Fruit fly (Drosophila melanogaster) whole organism, embryonic: Measurements from ENCODE around the gene CG34342.
A peak's percentile ranks its signal among the peaks of the same experiment; 100 is the strongest.

Source experiments
- B-H1 ChIP-seq: fragments of 200-800 bp; sonication (Bioruptor generic); IDR thresholded peaks from 3 replicates; pipeline ENCODE4 v1.3.6; 2022; ENCODE audit warnings: missing biosample characterization, missing genetic modification characterization
- CG11247 ChIP-seq: fragments of 200-800 bp; sonication (Bioruptor generic); IDR thresholded peaks from 2 replicates; pipeline ENCODE4 v1.3.6; 2022; ENCODE audit warnings: missing biosample characterization, missing genetic modification characterization
- CG12104 ChIP-seq: fragments of 200-800 bp; sonication (Bioruptor generic); optimal IDR thresholded peaks from 3 replicates; lab custom pipeline; 2016; ENCODE audit warnings: missing biosample characterization, missing genetic modification characterization
- CG12769 ChIP-seq: fragments of 200-800 bp; sonication (Bioruptor generic); optimal IDR thresholded peaks from 2 replicates; lab custom pipeline; 2019; ENCODE audit warnings: missing biosample characterization, mild to moderate bottlenecking, missing genetic modification characterization, moderate library complexity
- CG13287 ChIP-seq: fragments of 200-800 bp; sonication (Bioruptor generic); IDR thresholded peaks from 2 replicates; pipeline ENCODE4 v1.3.6; 2022; ENCODE audit warnings: missing biosample characterization, missing genetic modification characterization; ENCODE audit not compliant: partially characterized antibody
- CG13624 ChIP-seq: fragments of 200-800 bp; sonication (Bioruptor generic); optimal IDR thresholded peaks from 2 replicates; lab custom pipeline; 2016; ENCODE audit warnings: missing biosample characterization, missing genetic modification characterization
- CG13894 ChIP-seq: fragments of 200-800 bp; sonication (Bioruptor generic); optimal IDR thresholded peaks from 3 replicates; lab custom pipeline; 2018; ENCODE audit warnings: missing biosample characterization, mild to moderate bottlenecking, missing genetic modification characterization, moderate library complexity
- CG17186 ChIP-seq: fragments of 200-800 bp; sonication (Bioruptor generic); optimal IDR thresholded peaks from 3 replicates; lab custom pipeline; 2017; ENCODE audit warnings: missing biosample characterization, missing genetic modification reagents, missing genetic modification characterization
- CG2712 ChIP-seq: fragments of 200-800 bp; optimal IDR thresholded peaks from 3 replicates; lab custom pipeline; 2019; ENCODE audit warnings: missing biosample characterization, mild to moderate bottlenecking, missing genetic modification characterization, moderate library complexity
- CG3163 ChIP-seq: fragments of 200-800 bp; sonication (Bioruptor generic); optimal IDR thresholded peaks from 3 replicates; lab custom pipeline; 2016; ENCODE audit warnings: missing biosample characterization, missing genetic modification characterization
- CG42726 ChIP-seq: fragments of 200-800 bp; sonication (Bioruptor generic); IDR thresholded peaks from 2 replicates; pipeline ENCODE4 v1.3.6; 2022; ENCODE audit warnings: missing biosample characterization, missing genetic modification characterization; ENCODE audit not compliant: partially characterized antibody
- CG43689 ChIP-seq: fragments of 200-800 bp; sonication (Bioruptor generic); IDR thresholded peaks from 2 replicates; pipeline ENCODE4 v1.3.6; 2022; ENCODE audit warnings: missing biosample characterization, missing genetic modification characterization
- CG4820 ChIP-seq: fragments of 200-800 bp; sonication (Bioruptor generic); optimal IDR thresholded peaks from 3 replicates; lab custom pipeline; 2016; ENCODE audit warnings: missing biosample characterization, missing genetic modification characterization
- CG7372 ChIP-seq: fragments of 200-800 bp; sonication (Bioruptor generic); IDR thresholded peaks from 2 replicates; pipeline ENCODE4 v1.3.6; 2022; ENCODE audit warnings: missing biosample characterization, missing genetic modification characterization
- CG7928 ChIP-seq: fragments of 200-800 bp; sonication (Bioruptor generic); optimal IDR thresholded peaks from 2 replicates; lab custom pipeline; 2017; ENCODE audit warnings: missing biosample characterization, mild to moderate bottlenecking, missing genetic modification characterization
- CG9727 ChIP-seq: fragments of 200-800 bp; sonication (Bioruptor generic); optimal IDR thresholded peaks from 3 replicates; lab custom pipeline; 2017; ENCODE audit warnings: missing biosample characterization, mild to moderate bottlenecking, missing genetic modification characterization
- Camta ChIP-seq: fragments of 200-800 bp; sonication (Bioruptor generic); optimal IDR thresholded peaks from 2 replicates; lab custom pipeline; 2016; ENCODE audit warnings: missing biosample characterization, missing genetic modification characterization
- Gug ChIP-seq: fragments of 200-800 bp; sonication (Bioruptor generic); IDR thresholded peaks from 4 replicates; pipeline ENCODE4 v1.3.6; 2022; ENCODE audit warnings: missing biosample characterization, missing genetic modification characterization
- HHEX ChIP-seq: fragments of 200-800 bp; sonication (Bioruptor generic); optimal IDR thresholded peaks from 3 replicates; lab custom pipeline; 2017; ENCODE audit warnings: missing biosample characterization, mild to moderate bottlenecking, missing genetic modification characterization, missing genetic modification reagents
- HLH54F ChIP-seq: fragments of 200-800 bp; sonication (Bioruptor generic); optimal IDR thresholded peaks from 3 replicates; lab custom pipeline; 2016; ENCODE audit warnings: missing biosample characterization, missing genetic modification characterization
- Med ChIP-seq: fragments of 200-800 bp; sonication (Bioruptor generic); peaks from one replicate; lab custom pipeline; 2016; ENCODE audit warnings: missing biosample characterization, missing genetic modification characterization, mild to moderate bottlenecking, inconsistent platforms, moderate library complexity
- NC2α ChIP-seq: fragments of 200-800 bp; sonication (Bioruptor generic); optimal IDR thresholded peaks from 2 replicates; lab custom pipeline; 2016; ENCODE audit warnings: missing biosample characterization, missing genetic modification characterization
- Pdp1 ChIP-seq, 2 experiments: fragments of 200-800 bp; sonication (Bioruptor generic); optimal IDR thresholded peaks; 3 replicates each; lab custom pipeline; 2016; ENCODE audit warnings: missing biosample characterization in 2 of 2, missing genetic modification characterization in 2 of 2, mild to moderate bottlenecking in 1 of 2, moderate library complexity in 1 of 2
- Six4 ChIP-seq: fragments of 200-800 bp; sonication (Bioruptor generic); optimal IDR thresholded peaks from 2 replicates; lab custom pipeline; 2016; ENCODE audit warnings: missing biosample characterization, missing genetic modification characterization
- Trl ChIP-seq, 3 experiments: fragments of >200 bp in 2 of 3; fragments of 200-800 bp in 1 of 3; sonication (Bioruptor generic) in 1 of 3; optimal IDR thresholded peaks; 2 replicates in 1 of 3; 3 replicates in 2 of 3; lab custom pipeline; 2016 to 2017; ENCODE audit warnings: missing biosample characterization in 1 of 3, missing genetic modification characterization in 1 of 3
- Usf ChIP-seq: fragments of 200-800 bp; sonication (Bioruptor generic); optimal IDR thresholded peaks from 2 replicates; lab custom pipeline; 2017; ENCODE audit warnings: missing genotype, missing biosample characterization, missing genetic modification characterization
- abd-A ChIP-seq: fragments of 200-800 bp; sonication (Bioruptor generic); optimal IDR thresholded peaks from 3 replicates; lab custom pipeline; 2019; ENCODE audit warnings: missing biosample characterization, mild to moderate bottlenecking, missing genetic modification characterization, moderate library complexity
- aop ChIP-seq: fragments of 200-800 bp; sonication (Bioruptor generic); IDR thresholded peaks from 2 replicates; pipeline ENCODE4 v1.3.6; 2022; ENCODE audit warnings: missing biosample characterization, missing genetic modification characterization
- az2 ChIP-seq: fragments of 200-800 bp; sonication (Bioruptor generic); optimal IDR thresholded peaks from 3 replicates; lab custom pipeline; 2016; ENCODE audit warnings: missing biosample characterization, missing genetic modification characterization
- bab2 ChIP-seq: fragments of 200-800 bp; sonication (Bioruptor generic); optimal IDR thresholded peaks from 2 replicates; lab custom pipeline; 2016; ENCODE audit warnings: missing biosample characterization, missing genetic modification characterization
- caup ChIP-seq: fragments of 200-800 bp; sonication (Bioruptor generic); optimal IDR thresholded peaks from 3 replicates; lab custom pipeline; 2017; ENCODE audit warnings: missing biosample characterization, mild to moderate bottlenecking, missing genetic modification characterization, moderate library complexity; ENCODE audit not compliant: severe bottlenecking
- chinmo ChIP-seq: fragments of 200-800 bp; sonication (Bioruptor generic); IDR thresholded peaks from 4 replicates; pipeline ENCODE4 v1.3.6; 2022; ENCODE audit warnings: missing biosample characterization, missing genetic modification characterization; ENCODE audit not compliant: partially characterized antibody
- corto ChIP-seq: fragments of 200-800 bp; sonication (Bioruptor generic); optimal IDR thresholded peaks from 2 replicates; lab custom pipeline; 2016; ENCODE audit warnings: missing biosample characterization, mild to moderate bottlenecking, missing genetic modification characterization, moderate library complexity
- crp ChIP-seq, 2 experiments: fragments of 200-800 bp; sonication (Bioruptor generic); optimal IDR thresholded peaks; 2 replicates in 1 of 2; 3 replicates in 1 of 2; lab custom pipeline; 2017; ENCODE audit warnings: missing biosample characterization in 2 of 2, missing genetic modification characterization in 2 of 2, mild to moderate bottlenecking in 1 of 2, moderate library complexity in 1 of 2
- ewg ChIP-seq: fragments of 200-800 bp; sonication (Bioruptor generic); optimal IDR thresholded peaks from 3 replicates; lab custom pipeline; 2017; ENCODE audit warnings: mild to moderate bottlenecking, missing biosample characterization, missing genetic modification reagents, missing genetic modification characterization
- gfzf ChIP-seq: fragments of 200-800 bp; sonication (Bioruptor generic); optimal IDR thresholded peaks from 2 replicates; lab custom pipeline; 2016; ENCODE audit warnings: missing biosample characterization, mild to moderate bottlenecking, missing genetic modification characterization, moderate library complexity
- hb ChIP-seq: fragments of 200-800 bp; sonication (Bioruptor generic); IDR thresholded peaks from 3 replicates; pipeline ENCODE4 v1.3.6; 2022; ENCODE audit warnings: missing biosample characterization, missing genetic modification characterization; ENCODE audit not compliant: partially characterized antibody
- jigr1 ChIP-seq: fragments of 200-800 bp; sonication (Bioruptor generic); IDR thresholded peaks from 3 replicates; pipeline ENCODE4 v1.3.6; 2022; ENCODE audit warnings: missing biosample characterization, missing genetic modification characterization
- kni ChIP-seq: fragments of 200-800 bp; sonication (Bioruptor generic); optimal IDR thresholded peaks from 3 replicates; lab custom pipeline; 2017; ENCODE audit warnings: mild to moderate bottlenecking, missing biosample characterization, missing genetic modification reagents, missing genetic modification characterization
- nerfin-1 ChIP-seq: fragments of 200-800 bp; sonication (Bioruptor generic); optimal IDR thresholded peaks from 3 replicates; lab custom pipeline; 2019; ENCODE audit warnings: missing biosample characterization, mild to moderate bottlenecking, missing genetic modification characterization, moderate library complexity
- pan ChIP-seq, 4 experiments: fragments of >200 bp in 3 of 4; fragments of 200-800 bp in 1 of 4; sonication (Bioruptor generic) in 1 of 4; optimal IDR thresholded peaks in 3 of 4; IDR thresholded peaks in 1 of 4; 2 replicates each; pipeline versions ENCODE4 v1.3.6 to Lab custom; 2017 to 2022; ENCODE audit warnings: missing biosample characterization in 2 of 4, missing genetic modification characterization in 2 of 4, mixed read lengths in 1 of 4
- repo ChIP-seq: fragments of 200-800 bp; sonication (Bioruptor generic); optimal IDR thresholded peaks from 2 replicates; lab custom pipeline; 2016; ENCODE audit warnings: missing biosample characterization, missing genetic modification characterization
- sd ChIP-seq: fragments of 200-800 bp; sonication (Bioruptor generic); optimal IDR thresholded peaks from 3 replicates; lab custom pipeline; 2018; ENCODE audit warnings: missing biosample characterization, mild to moderate bottlenecking, missing genetic modification characterization, moderate library complexity
- shn ChIP-seq: fragments of 200-800 bp; sonication (Bioruptor generic); optimal IDR thresholded peaks from 3 replicates; lab custom pipeline; 2016; ENCODE audit warnings: missing biosample characterization, missing genetic modification characterization
- unc-4 ChIP-seq: fragments of 200-800 bp; sonication (Bioruptor generic); IDR thresholded peaks from 2 replicates; pipeline ENCODE4 v1.3.6; 2022; ENCODE audit warnings: missing biosample characterization, missing genetic modification characterization; ENCODE audit not compliant: partially characterized antibody
- unpg ChIP-seq: fragments of 200-800 bp; sonication (Bioruptor generic); optimal IDR thresholded peaks from 3 replicates; lab custom pipeline; 2018; ENCODE audit warnings: missing biosample characterization, mild to moderate bottlenecking, missing genetic modification characterization, moderate library complexity
- vvl ChIP-seq: fragments of 200-800 bp; sonication (Bioruptor generic); IDR thresholded peaks from 2 replicates; pipeline ENCODE4 v1.3.6; 2022; ENCODE audit warnings: missing biosample characterization, missing genetic modification characterization
- z ChIP-seq: fragments of 200-800 bp; sonication (Bioruptor generic); IDR thresholded peaks from 3 replicates; pipeline ENCODE4 v1.3.6; 2022; ENCODE audit warnings: missing biosample characterization, missing genetic modification characterization
- zfh2 ChIP-seq: fragments of 200-800 bp; sonication (Bioruptor generic); optimal IDR thresholded peaks from 2 replicates; lab custom pipeline; 2016; ENCODE audit warnings: missing biosample characterization, missing genetic modification characterization

The CG34342 gene

dm6 chr3L:5551087-5551486 lies 40.4 kb upstream of the CG34342 start, which contains the start of gene frm (continued):
- no peak for TF ChIP-seq crp (GFP tag; optimal IDR thresholded peaks at IDR 0.05; lab: Kevin White, UChicago)
- TF ChIP-seq CG13894 (tag; lab: Kevin White, UChicago), result peak; percentile 19
- no peak for TF ChIP-seq corto (GFP tag; lab: Kevin White, UChicago)
- no peak for TF ChIP-seq zfh2
- peak; percentile 82; the same call in 3 of the 4 replicates for TF ChIP-seq chinmo (GFP tag; lab: Robert Waterston, UW)
- TF ChIP-seq vvl (GFP tag; lab: Robert Waterston, UW), result 0 out of 2 replicates have a peak, but pooled peaks have one; percentile 31
- TF ChIP-seq Pdp1 (GFP tag; optimal IDR thresholded peaks at IDR 0.05; lab: Kevin White, UChicago), result no peak
- TF ChIP-seq CG17186 (GFP tag; lab: Kevin White, UChicago), result no peak
- TF ChIP-seq bab2, result no peak
- no peak for TF ChIP-seq ewg (GFP tag; lab: Kevin White, UChicago)
- no peak for TF ChIP-seq az2 (GFP tag; lab: Kevin White, UChicago)
- TF ChIP-seq CG7372 (GFP tag; lab: Robert Waterston, UW), result 0 out of 2 replicates have a peak, but pooled peaks have one; percentile 18
- TF ChIP-seq Trl (optimal IDR thresholded peaks at IDR 0.05; lab: Kevin White, UChicago), result peak in 1 of 2 experiments; percentile 38
- TF ChIP-seq Trl (GFP tag; optimal IDR thresholded peaks at IDR 0.05; lab: Kevin White, UChicago), result no peak
- no peak for TF ChIP-seq CG2712 (tag; lab: Kevin White, UChicago)
- no peak for TF ChIP-seq CG13287 (GFP tag; lab: Robert Waterston, UW)
- no peak for TF ChIP-seq CG9727 (GFP tag; lab: Kevin White, UChicago)
- no peak for TF ChIP-seq kni
- no peak for TF ChIP-seq gfzf
- no peak for TF ChIP-seq Usf (GFP tag; lab: Kevin White, UChicago)
- no peak for TF ChIP-seq NC2α (GFP tag; lab: Kevin White, UChicago)
- TF ChIP-seq z (GFP tag; lab: Robert Waterston, UW), result peak; percentile 83
- TF ChIP-seq CG11247, result no peak
- TF ChIP-seq Gug (GFP tag; lab: Robert Waterston, UW), result no peak
- no peak for TF ChIP-seq repo (GFP tag; lab: Kevin White, UChicago)
- peak; percentile 68 for TF ChIP-seq abd-A (tag; lab: Kevin White, UChicago)
- no peak for TF ChIP-seq aop (GFP tag; lab: Robert Waterston, UW)
- no peak for TF ChIP-seq CG42726 (GFP tag; lab: Robert Waterston, UW)
- no peak for TF ChIP-seq jigr1 (GFP tag; lab: Robert Waterston, UW)
- TF ChIP-seq Med (GFP tag; lab: Kevin White, UChicago), result peak; percentile 44
- no peak for TF ChIP-seq shn (GFP tag; lab: Kevin White, UChicago)
- TF ChIP-seq HLH54F (GFP tag; lab: Kevin White, UChicago), result no peak
- TF ChIP-seq pan (optimal IDR thresholded peaks at IDR 0.05; lab: Kevin White, UChicago), result no peak
- no peak for TF ChIP-seq pan (GFP tag; optimal IDR thresholded peaks at IDR 0.05 in 1 of 2, IDR thresholded peaks at IDR 0.05 in 1 of 2)
- no peak for TF ChIP-seq CG13624 (GFP tag; lab: Kevin White, UChicago)
- no peak for TF ChIP-seq hb (GFP tag; lab: Robert Waterston, UW)
- no peak for TF ChIP-seq unc-4
- TF ChIP-seq Camta (GFP tag; lab: Kevin White, UChicago), result no peak
- peak; percentile 14 for TF ChIP-seq CG12769
- TF ChIP-seq CG43689 (GFP tag; lab: Robert Waterston, UW), result no peak
- no peak for TF ChIP-seq CG7928 (GFP tag; lab: Kevin White, UChicago)
- no peak for TF ChIP-seq unpg (GFP tag; lab: Kevin White, UChicago)
- no peak for TF ChIP-seq caup
- TF ChIP-seq CG4820 (GFP tag; lab: Kevin White, UChicago), result no peak
- TF ChIP-seq nerfin-1, result no peak
- no peak for TF ChIP-seq Six4
- TF ChIP-seq B-H1 (GFP tag; lab: Robert Waterston, UW), result no peak
- no peak for TF ChIP-seq CG12104 (GFP tag; lab: Kevin White, UChicago)
- TF ChIP-seq sd (tag; lab: Kevin White, UChicago), result peak; percentile 76
- no peak for TF ChIP-seq CG3163
- TF ChIP-seq HHEX (GFP tag; lab: Kevin White, UChicago), result no peak
